Fruit fly (Drosophila melanogaster) whole organism, embryonic: ENCODE measurements around the gene CG17343.
A peak's percentile ranks its signal among the peaks of the same experiment; 100 is the strongest.

Source experiments
- BEAF-32 ChIP-seq: fragments of 200-800 bp; sonication (Bioruptor generic); optimal IDR thresholded peaks from 3 replicates; lab custom pipeline; 2017; ENCODE audit warnings: missing biosample characterization, missing genetic modification characterization, mild to moderate bottlenecking, moderate library complexity, missing genetic modification reagents
- CG10274 ChIP-seq: fragments of 200-800 bp; sonication (Bioruptor generic); optimal IDR thresholded peaks from 3 replicates; lab custom pipeline; 2017; ENCODE audit warnings: missing biosample characterization, mild to moderate bottlenecking, missing genetic modification characterization
- CG10431 ChIP-seq: fragments of 200-800 bp; sonication (Bioruptor generic); optimal IDR thresholded peaks from 3 replicates; lab custom pipeline; 2018; ENCODE audit warnings: missing biosample characterization, mild to moderate bottlenecking, missing genetic modification characterization
- CG10959 ChIP-seq: fragments of 200-800 bp; sonication (Bioruptor generic); IDR thresholded peaks from 2 replicates; pipeline ENCODE4 v1.3.6; 2022; ENCODE audit warnings: missing biosample characterization, missing genetic modification characterization
- CG11093 ChIP-seq: fragments of 200-800 bp; sonication (Bioruptor generic); IDR thresholded peaks from 3 replicates; pipeline ENCODE4 v1.3.6; 2022; ENCODE audit warnings: missing biosample characterization, missing genetic modification characterization
- CG13894 ChIP-seq: fragments of 200-800 bp; sonication (Bioruptor generic); optimal IDR thresholded peaks from 3 replicates; lab custom pipeline; 2018; ENCODE audit warnings: missing biosample characterization, mild to moderate bottlenecking, missing genetic modification characterization, moderate library complexity
- CG14965 ChIP-seq: fragments of 200-800 bp; sonication (Bioruptor generic); optimal IDR thresholded peaks from 2 replicates; lab custom pipeline; 2016; ENCODE audit warnings: missing biosample characterization, missing genetic modification characterization, borderline replicate concordance
- CG16779 ChIP-seq: fragments of 200-800 bp; sonication (Bioruptor generic); IDR thresholded peaks from 2 replicates; pipeline ENCODE4 v1.3.6; 2022; ENCODE audit warnings: missing biosample characterization, missing genetic modification characterization
- CG17385 ChIP-seq: fragments of 200-800 bp; sonication (Bioruptor generic); optimal IDR thresholded peaks from 3 replicates; lab custom pipeline; 2018; ENCODE audit warnings: missing biosample characterization, mild to moderate bottlenecking, missing genetic modification characterization
- CG30020 ChIP-seq: fragments of 200-800 bp; optimal IDR thresholded peaks from 2 replicates; lab custom pipeline; 2019; ENCODE audit warnings: missing biosample characterization, mild to moderate bottlenecking, missing genetic modification characterization, moderate library complexity
- CG3163 ChIP-seq: fragments of 200-800 bp; sonication (Bioruptor generic); optimal IDR thresholded peaks from 3 replicates; lab custom pipeline; 2016; ENCODE audit warnings: missing biosample characterization, missing genetic modification characterization
- CG34224 ChIP-seq: fragments of 200-800 bp; sonication (Bioruptor generic); IDR thresholded peaks from 3 replicates; pipeline ENCODE4 v1.3.6; 2022; ENCODE audit warnings: missing biosample characterization, missing genetic modification characterization; ENCODE audit not compliant: partially characterized antibody
- CG6689 ChIP-seq: fragments of 200-800 bp; sonication (Bioruptor generic); IDR thresholded peaks from 2 replicates; pipeline ENCODE4 v1.3.6; 2022; ENCODE audit warnings: missing biosample characterization, missing genetic modification characterization
- CG7928 ChIP-seq: fragments of 200-800 bp; sonication (Bioruptor generic); optimal IDR thresholded peaks from 2 replicates; lab custom pipeline; 2017; ENCODE audit warnings: missing biosample characterization, mild to moderate bottlenecking, missing genetic modification characterization
- CG8478 ChIP-seq: fragments of >200 bp; optimal IDR thresholded peaks from 2 replicates; lab custom pipeline; 2018
- CG8944 ChIP-seq: fragments of 200-800 bp; sonication (Bioruptor generic); optimal IDR thresholded peaks from 3 replicates; lab custom pipeline; 2016; ENCODE audit warnings: missing biosample characterization, missing genetic modification characterization
- CG9876 ChIP-seq: fragments of 200-800 bp; sonication (Bioruptor generic); optimal IDR thresholded peaks from 2 replicates; lab custom pipeline; 2016; ENCODE audit warnings: missing biosample characterization, missing genetic modification characterization
- CTCF ChIP-seq: fragments of 200-800 bp; sonication (Bioruptor generic); optimal IDR thresholded peaks from 2 replicates; lab custom pipeline; 2017; ENCODE audit warnings: missing biosample characterization, mild to moderate bottlenecking, missing genetic modification characterization, moderate library complexity
- Doc3 ChIP-seq: fragments of 200-800 bp; sonication (Bioruptor generic); IDR thresholded peaks from 3 replicates; pipeline ENCODE4 v1.3.6; 2022; ENCODE audit warnings: missing biosample characterization, missing genetic modification characterization; ENCODE audit not compliant: partially characterized antibody
- HHEX ChIP-seq: fragments of 200-800 bp; sonication (Bioruptor generic); optimal IDR thresholded peaks from 3 replicates; lab custom pipeline; 2017; ENCODE audit warnings: missing biosample characterization, mild to moderate bottlenecking, missing genetic modification characterization, missing genetic modification reagents
- HLH3B ChIP-seq: fragments of 200-800 bp; sonication (Bioruptor generic); IDR thresholded peaks from 2 replicates; pipeline ENCODE4 v1.3.6; 2022; ENCODE audit warnings: missing biosample characterization, missing genetic modification characterization
- HLH4C ChIP-seq: fragments of 200-800 bp; sonication (Bioruptor generic); IDR thresholded peaks from 3 replicates; pipeline ENCODE4 v1.3.6; 2022; ENCODE audit warnings: missing biosample characterization, missing genetic modification characterization; ENCODE audit not compliant: partially characterized antibody
- Kr ChIP-seq: fragments of 200-800 bp; sonication (Bioruptor generic); optimal IDR thresholded peaks from 2 replicates; lab custom pipeline; 2017; ENCODE audit warnings: missing biosample characterization, mild to moderate bottlenecking, missing genetic modification characterization
- MTF-1 ChIP-seq: fragments of 200-800 bp; sonication (Bioruptor generic); optimal IDR thresholded peaks from 2 replicates; lab custom pipeline; 2018; ENCODE audit warnings: missing biosample characterization, mild to moderate bottlenecking, missing genetic modification characterization, borderline replicate concordance
- Oaz ChIP-seq: fragments of 200-800 bp; sonication (Bioruptor generic); IDR thresholded peaks from 2 replicates; pipeline ENCODE4 v1.3.6; 2022; ENCODE audit warnings: missing biosample characterization, missing genetic modification characterization
- PHDP ChIP-seq: fragments of 200-800 bp; sonication (Bioruptor generic); optimal IDR thresholded peaks from 3 replicates; lab custom pipeline; 2018; ENCODE audit warnings: missing biosample characterization, mild to moderate bottlenecking, missing genetic modification characterization, moderate library complexity
- Sry-β ChIP-seq: fragments of 200-800 bp; sonication (Bioruptor generic); optimal IDR thresholded peaks from 2 replicates; lab custom pipeline; 2018; ENCODE audit warnings: missing biosample characterization, mild to moderate bottlenecking, missing genetic modification characterization, moderate library complexity
- Stat92E ChIP-seq, 3 experiments: fragments of >200 bp in 2 of 3; fragments of 200-800 bp in 1 of 3; sonication (Bioruptor generic) in 1 of 3; optimal IDR thresholded peaks; 2 replicates each; lab custom pipeline; 2017 to 2019; ENCODE audit warnings: missing biosample characterization in 3 of 3, missing genetic modification characterization in 3 of 3, mild to moderate bottlenecking in 1 of 3, moderate library complexity in 1 of 3
- TFAM ChIP-seq: fragments of 200-800 bp; sonication (Bioruptor generic); optimal IDR thresholded peaks from 2 replicates; lab custom pipeline; 2017; ENCODE audit warnings: missing biosample characterization, missing genetic modification characterization, inconsistent platforms
- Tbp ChIP-seq: fragments of >200 bp; optimal IDR thresholded peaks from 2 replicates; lab custom pipeline; 2018; ENCODE audit warnings: missing biosample characterization, missing genetic modification characterization
- Xbp1 ChIP-seq: fragments of 200-800 bp; sonication (Bioruptor generic); optimal IDR thresholded peaks from 3 replicates; lab custom pipeline; 2016; ENCODE audit warnings: missing biosample characterization, mild to moderate bottlenecking, missing genetic modification characterization
- amos ChIP-seq: fragments of 200-800 bp; sonication (Bioruptor generic); IDR thresholded peaks from 2 replicates; pipeline ENCODE4 v1.3.6; 2022; ENCODE audit warnings: missing biosample characterization, missing genetic modification characterization; ENCODE audit not compliant: partially characterized antibody
- aop ChIP-seq: fragments of 200-800 bp; sonication (Bioruptor generic); IDR thresholded peaks from 2 replicates; pipeline ENCODE4 v1.3.6; 2022; ENCODE audit warnings: missing biosample characterization, missing genetic modification characterization
- cas ChIP-seq: fragments of 200-800 bp; sonication (Bioruptor generic); IDR thresholded peaks from 2 replicates; pipeline ENCODE4 v1.3.6; 2022; ENCODE audit warnings: missing biosample characterization, missing genetic modification characterization
- crc ChIP-seq: fragments of 200-800 bp; sonication (Bioruptor generic); optimal IDR thresholded peaks from 2 replicates; lab custom pipeline; 2016; ENCODE audit warnings: missing biosample characterization, missing genetic modification characterization
- dati ChIP-seq: fragments of 200-800 bp; sonication (Bioruptor generic); IDR thresholded peaks from 2 replicates; pipeline ENCODE4 v1.3.6; 2022; ENCODE audit warnings: missing biosample characterization, missing genetic modification characterization
- dimm ChIP-seq: fragments of 200-800 bp; sonication (Bioruptor generic); IDR thresholded peaks from 2 replicates; pipeline ENCODE4 v1.3.6; 2022; ENCODE audit warnings: missing biosample characterization, missing genetic modification characterization
- fu2 ChIP-seq: fragments of 200-800 bp; sonication (Bioruptor generic); optimal IDR thresholded peaks from 2 replicates; lab custom pipeline; 2016; ENCODE audit warnings: missing biosample characterization, missing genetic modification characterization
- grn ChIP-seq: fragments of 200-800 bp; sonication (Bioruptor generic); optimal IDR thresholded peaks from 3 replicates; lab custom pipeline; 2017; ENCODE audit warnings: missing biosample characterization, missing genetic modification characterization
- gsb-n ChIP-seq: fragments of 200-800 bp; sonication (Bioruptor generic); optimal IDR thresholded peaks from 3 replicates; lab custom pipeline; 2018; ENCODE audit warnings: missing biosample characterization, mild to moderate bottlenecking, missing genetic modification characterization
- hb ChIP-seq: fragments of 200-800 bp; sonication (Bioruptor generic); IDR thresholded peaks from 3 replicates; pipeline ENCODE4 v1.3.6; 2022; ENCODE audit warnings: missing biosample characterization, missing genetic modification characterization; ENCODE audit not compliant: partially characterized antibody
- jigr1 ChIP-seq: fragments of 200-800 bp; sonication (Bioruptor generic); IDR thresholded peaks from 3 replicates; pipeline ENCODE4 v1.3.6; 2022; ENCODE audit warnings: missing biosample characterization, missing genetic modification characterization
- lov ChIP-seq, 2 experiments: fragments of 200-800 bp in 1 of 2; fragments of >200 bp in 1 of 2; sonication (Bioruptor generic) in 1 of 2; IDR thresholded peaks in 1 of 2; optimal IDR thresholded peaks in 1 of 2; 2 replicates in 1 of 2; 3 replicates in 1 of 2; pipeline versions ENCODE4 v1.3.6 to Lab custom; 2017 to 2022; ENCODE audit warnings: missing biosample characterization in 1 of 2, missing genetic modification characterization in 1 of 2
- maf-S ChIP-seq: fragments of 200-800 bp; sonication (Bioruptor generic); optimal IDR thresholded peaks from 2 replicates; lab custom pipeline; 2016; ENCODE audit warnings: missing biosample characterization, missing genetic modification characterization
- mam ChIP-seq: fragments of 200-800 bp; sonication (Bioruptor generic); optimal IDR thresholded peaks from 3 replicates; lab custom pipeline; 2016; ENCODE audit warnings: missing biosample characterization, missing genetic modification characterization
- pfk ChIP-seq: fragments of 200-800 bp; sonication (Bioruptor generic); optimal IDR thresholded peaks from 2 replicates; lab custom pipeline; 2018; ENCODE audit warnings: missing biosample characterization, mild to moderate bottlenecking, missing genetic modification characterization, moderate library complexity
- sob ChIP-seq: fragments of 200-800 bp; sonication (Bioruptor generic); IDR thresholded peaks from 2 replicates; pipeline ENCODE4 v1.3.6; 2022; ENCODE audit warnings: missing biosample characterization, missing genetic modification characterization
- tap ChIP-seq: fragments of 200-800 bp; optimal IDR thresholded peaks from 3 replicates; lab custom pipeline; 2019; ENCODE audit warnings: missing biosample characterization, mild to moderate bottlenecking, missing genetic modification characterization, moderate library complexity
- trem ChIP-seq: fragments of 200-800 bp; optimal IDR thresholded peaks from 3 replicates; lab custom pipeline; 2019; ENCODE audit warnings: missing biosample characterization, mild to moderate bottlenecking, missing genetic modification characterization, moderate library complexity
- zfh1 ChIP-seq: fragments of 200-800 bp; sonication (Bioruptor generic); IDR thresholded peaks from 3 replicates; pipeline ENCODE4 v1.3.6; 2022; ENCODE audit warnings: missing biosample characterization, missing genetic modification characterization

Gene CG17343

dm6 chr2L:19045111-19045560 is 19.6 kb upstream of the CG17343 start, which contains the start of the genes Ttc19 and Acn (continued):
- TF ChIP-seq Tbp (GFP tag; lab: Kevin White, UChicago) = no peak
- peak; percentile 95 for TF ChIP-seq Doc3 (GFP tag; lab: Robert Waterston, UW)
- TF ChIP-seq CG6689 = peak; percentile 78
- peak; percentile 48 for TF ChIP-seq dimm (GFP tag; lab: Robert Waterston, UW)
- TF ChIP-seq HHEX (GFP tag; lab: Kevin White, UChicago) = peak; percentile 57
- peak; percentile 84 for TF ChIP-seq crc (GFP tag; lab: Kevin White, UChicago)
- no peak for TF ChIP-seq grn
- peak; percentile 45; the same call in 1 of the 2 replicates for TF ChIP-seq dati (GFP tag; lab: Robert Waterston, UW)
- TF ChIP-seq CG16779 (GFP tag; lab: Robert Waterston, UW) = 0 out of 2 replicates have a peak, but pooled peaks have one; percentile 46
- peak; percentile 32 for TF ChIP-seq TFAM (GFP tag; lab: Kevin White, UChicago)
- peak; percentile 82 for TF ChIP-seq CG17385 (GFP tag; lab: Kevin White, UChicago)
- TF ChIP-seq Sry-β = no peak
- TF ChIP-seq CG9876 = peak; percentile 83
- TF ChIP-seq CG10274 (GFP tag; lab: Kevin White, UChicago) = no peak
- TF ChIP-seq mam (GFP tag; lab: Kevin White, UChicago) = peak; percentile 93
- TF ChIP-seq Stat92E (GFP tag; optimal IDR thresholded peaks at IDR 0.05; lab: Kevin White, UChicago) = peak in 1 of 3 experiments; percentile 8
- TF ChIP-seq MTF-1 (GFP tag; lab: Kevin White, UChicago) = no peak
- TF ChIP-seq CG7928 (GFP tag; lab: Kevin White, UChicago) = peak; percentile 49
- TF ChIP-seq CG10431 (GFP tag; lab: Kevin White, UChicago) = peak; percentile 27
- peak; percentile 95 for TF ChIP-seq hb
- no peak for TF ChIP-seq Kr (GFP tag; lab: Kevin White, UChicago)
- TF ChIP-seq amos (GFP tag; lab: Robert Waterston, UW) = peak; percentile 95
- peak; percentile 90 for TF ChIP-seq zfh1 (GFP tag; lab: Robert Waterston, UW)
- TF ChIP-seq pfk (GFP tag; lab: Kevin White, UChicago) = no peak
- TF ChIP-seq CTCF (GFP tag; lab: Kevin White, UChicago) = peak; percentile 26
- peak; percentile 75 for TF ChIP-seq HLH3B (GFP tag; lab: Robert Waterston, UW)
- TF ChIP-seq CG8944 (GFP tag; lab: Kevin White, UChicago) = peak; percentile 91
- peak; percentile 18 for TF ChIP-seq CG14965
- TF ChIP-seq aop (GFP tag; lab: Robert Waterston, UW) = 0 out of 2 replicates have a peak, but pooled peaks have one; percentile 20
- TF ChIP-seq lov (optimal IDR thresholded peaks at IDR 0.05; lab: Kevin White, UChicago) = no peak
- peak; percentile 71; the same call in 2 of the 3 replicates for TF ChIP-seq lov (GFP tag; IDR thresholded peaks at IDR 0.05; lab: Robert Waterston, UW)
- TF ChIP-seq CG8478 = no peak
- no peak for TF ChIP-seq CG13894 (tag; lab: Kevin White, UChicago)
- peak; percentile 77 for TF ChIP-seq PHDP (tag; lab: Kevin White, UChicago)
- peak; percentile 92 for TF ChIP-seq HLH4C (GFP tag; lab: Robert Waterston, UW)
- TF ChIP-seq CG11093 (GFP tag; lab: Robert Waterston, UW) = peak; percentile 68
- TF ChIP-seq Oaz (GFP tag; lab: Robert Waterston, UW) = peak; percentile 72
- peak; percentile 90 for TF ChIP-seq Xbp1
- peak; percentile 83 for TF ChIP-seq CG30020
- TF ChIP-seq CG3163 (GFP tag; lab: Kevin White, UChicago) = peak; percentile 78
- TF ChIP-seq tap (tag; lab: Kevin White, UChicago) = peak; percentile 63
- TF ChIP-seq jigr1 = no peak
- TF ChIP-seq maf-S (GFP tag; lab: Kevin White, UChicago) = peak; percentile 89
- TF ChIP-seq gsb-n = no peak
- peak; percentile 90 for TF ChIP-seq fu2
- TF ChIP-seq CG34224 (GFP tag; lab: Robert Waterston, UW) = peak; percentile 91
- TF ChIP-seq trem (tag; lab: Kevin White, UChicago) = peak; percentile 90
- TF ChIP-seq sob (GFP tag; lab: Robert Waterston, UW) = peak; percentile 91
- TF ChIP-seq CG10959 (GFP tag; lab: Robert Waterston, UW) = peak; percentile 74
- peak; percentile 97 for TF ChIP-seq BEAF-32
- peak; percentile 68; the same call in 1 of the 2 replicates for TF ChIP-seq cas (GFP tag; lab: Robert Waterston, UW)
